Worm (Caenorhabditis elegans) whole organism, L2 larva: Measurements from ENCODE around the gene F23A7.8.

Experiments used
- C34F6.9 ChIP-seq: fragments of 150-350 bp; optimal IDR thresholded peaks from 2 replicates; lab custom pipeline; 2014; ENCODE audit warnings: missing biosample characterization, missing genetic modification characterization
- F13H6.1 ChIP-seq: sonication (generic microtip); optimal IDR thresholded peaks from 2 replicates; lab custom pipeline; 2016; ENCODE audit warnings: missing genetic modification characterization, missing compliant biosample characterization
- R02D3.7 ChIP-seq: fragments of 150-350 bp; optimal IDR thresholded peaks from 2 replicates; lab custom pipeline; 2014; ENCODE audit warnings: missing biosample characterization, missing genetic modification characterization
- Y55F3AM.14 ChIP-seq: fragments of 200-800 bp; sonication (Bioruptor generic); optimal IDR thresholded peaks from 2 replicates; lab custom pipeline; 2018; ENCODE audit warnings: mild to moderate bottlenecking, missing genetic modification characterization, missing compliant biosample characterization
- ZK546.5 ChIP-seq: sonication (generic microtip); optimal IDR thresholded peaks from 2 replicates; lab custom pipeline; 2017; ENCODE audit warnings: missing biosample characterization, missing genetic modification characterization
- alr-1 ChIP-seq: fragments of 150-350 bp; optimal IDR thresholded peaks from 2 replicates; lab custom pipeline; 2014; ENCODE audit warnings: missing biosample characterization, missing genetic modification characterization
- ama-1 ChIP-seq: fragments of 150-350 bp; optimal IDR thresholded peaks from 2 replicates; lab custom pipeline; 2018; ENCODE audit warnings: inconsistent platforms
- blmp-1 ChIP-seq: sonication (generic microtip); optimal IDR thresholded peaks from 2 replicates; lab custom pipeline; 2017; ENCODE audit warnings: missing genetic modification characterization, mild to moderate bottlenecking, missing compliant biosample characterization, antibody characterized with exemption, moderate library complexity; ENCODE audit not compliant: insufficient read depth
- ceh-16 ChIP-seq: fragments of 150-350 bp; optimal IDR thresholded peaks from 2 replicates; lab custom pipeline; 2014; ENCODE audit warnings: missing biosample characterization, missing genetic modification characterization
- crh-2 ChIP-seq: sonication (generic microtip); optimal IDR thresholded peaks from 2 replicates; lab custom pipeline; 2017; ENCODE audit warnings: missing biosample characterization, missing genetic modification characterization
- dmd-4 ChIP-seq: sonication (generic microtip); optimal IDR thresholded peaks from 2 replicates; lab custom pipeline; 2017; ENCODE audit warnings: missing biosample characterization, missing genetic modification characterization
- egl-27 ChIP-seq: sonication (generic microtip); optimal IDR thresholded peaks from 3 replicates; lab custom pipeline; 2017; ENCODE audit warnings: missing biosample characterization, missing genetic modification reagents, missing genetic modification characterization
- fos-1 ChIP-seq: fragments of 150-350 bp; optimal IDR thresholded peaks from 2 replicates; lab custom pipeline; 2014; ENCODE audit warnings: missing biosample characterization, missing genetic modification characterization
- gmeb-1 ChIP-seq: fragments of 150-350 bp; optimal IDR thresholded peaks from 2 replicates; lab custom pipeline; 2014; ENCODE audit warnings: missing biosample characterization, missing genetic modification characterization
- lin-11 ChIP-seq: fragments of 150-350 bp; sonication (generic microtip); optimal IDR thresholded peaks from 2 replicates; lab custom pipeline; 2014; ENCODE audit warnings: missing biosample characterization, missing genetic modification characterization, inconsistent platforms, mixed read lengths
- lin-13 ChIP-seq: fragments of 150-350 bp; optimal IDR thresholded peaks from 2 replicates; lab custom pipeline; 2014; ENCODE audit warnings: missing biosample characterization, missing genetic modification reagents, missing genetic modification characterization
- lin-39 ChIP-seq: fragments of 150-350 bp; optimal IDR thresholded peaks from 2 replicates; lab custom pipeline; 2014; ENCODE audit warnings: missing biosample characterization, missing genetic modification reagents, missing genetic modification characterization
- lsy-2 ChIP-seq, 2 experiments: fragments of 150-350 bp in 1 of 2; sonication (generic microtip) in 1 of 2; optimal IDR thresholded peaks; 2 replicates each; lab custom pipeline; 2014 to 2017; ENCODE audit warnings: missing biosample characterization in 2 of 2, missing genetic modification characterization in 2 of 2
- mab-5 ChIP-seq: fragments of 150-350 bp; optimal IDR thresholded peaks from 2 replicates; lab custom pipeline; 2014; ENCODE audit warnings: missing biosample characterization, missing genetic modification characterization
- mdl-1 ChIP-seq, 2 experiments: fragments of 150-350 bp in 1 of 2; sonication (generic microtip) in 1 of 2; optimal IDR thresholded peaks; 2 replicates each; lab custom pipeline; 2017; ENCODE audit warnings: missing biosample characterization in 2 of 2, missing genetic modification characterization in 2 of 2
- nhr-10 ChIP-seq: sonication (generic microtip); optimal IDR thresholded peaks from 2 replicates; lab custom pipeline; 2017; ENCODE audit warnings: missing biosample characterization, missing genetic modification characterization
- nhr-11 ChIP-seq: fragments of 150-350 bp; optimal IDR thresholded peaks from 2 replicates; lab custom pipeline; 2014; ENCODE audit warnings: missing biosample characterization, missing genetic modification characterization
- nhr-12 ChIP-seq: fragments of 150-350 bp; optimal IDR thresholded peaks from 2 replicates; lab custom pipeline; 2014; ENCODE audit warnings: missing biosample characterization, missing genetic modification characterization
- nhr-129 ChIP-seq: fragments of 150-350 bp; optimal IDR thresholded peaks from 2 replicates; lab custom pipeline; 2014; ENCODE audit warnings: missing biosample characterization, missing genetic modification characterization
- nhr-21 ChIP-seq: fragments of 150-350 bp; optimal IDR thresholded peaks from 2 replicates; lab custom pipeline; 2014; ENCODE audit warnings: missing biosample characterization, missing genetic modification characterization
- nhr-23 ChIP-seq: fragments of 150-350 bp; optimal IDR thresholded peaks from 2 replicates; lab custom pipeline; 2014; ENCODE audit warnings: missing biosample characterization, missing genetic modification reagents, missing genetic modification characterization
- nhr-25 ChIP-seq: fragments of 150-350 bp; sonication (generic microtip); optimal IDR thresholded peaks from 3 replicates; lab custom pipeline; 2014; ENCODE audit warnings: missing biosample characterization, missing genetic modification characterization
- nhr-6 ChIP-seq: fragments of 150-350 bp; optimal IDR thresholded peaks from 2 replicates; lab custom pipeline; 2014; ENCODE audit warnings: missing biosample characterization, missing genetic modification characterization
- nhr-77 ChIP-seq: fragments of 150-350 bp; optimal IDR thresholded peaks from 2 replicates; lab custom pipeline; 2014; ENCODE audit warnings: missing biosample characterization, missing genetic modification characterization
- sem-4 ChIP-seq: fragments of 150-350 bp; optimal IDR thresholded peaks from 2 replicates; lab custom pipeline; 2014; ENCODE audit warnings: missing biosample characterization, missing genetic modification reagents, missing genetic modification characterization
- skn-1 ChIP-seq: sonication (generic microtip); optimal IDR thresholded peaks from 2 replicates; lab custom pipeline; 2017; ENCODE audit warnings: missing biosample characterization, missing genetic modification characterization
- sma-3 ChIP-seq: sonication (generic microtip); optimal IDR thresholded peaks from 2 replicates; lab custom pipeline; 2016; ENCODE audit warnings: missing genetic modification reagents, missing genetic modification characterization, missing compliant biosample characterization
- sma-9 ChIP-seq, 2 experiments: fragments of 150-350 bp in 1 of 2; sonication (generic microtip) in 1 of 2; optimal IDR thresholded peaks; 2 replicates each; lab custom pipeline; 2014 to 2016; ENCODE audit warnings: missing genetic modification characterization in 2 of 2, mild to moderate bottlenecking in 1 of 2, missing biosample characterization in 1 of 2, missing compliant biosample characterization in 1 of 2, missing genetic modification reagents in 1 of 2, moderate library complexity in 1 of 2
- snpc-4 ChIP-seq: fragments of 150-350 bp; optimal IDR thresholded peaks from 2 replicates; lab custom pipeline; 2014; ENCODE audit warnings: missing biosample characterization, missing genetic modification characterization
- unc-55 ChIP-seq: fragments of 150-350 bp; sonication (generic microtip); optimal IDR thresholded peaks from 3 replicates; lab custom pipeline; 2014; ENCODE audit warnings: missing biosample characterization, missing genetic modification reagents, missing genetic modification characterization
- unc-62 ChIP-seq: fragments of 150-350 bp; optimal IDR thresholded peaks from 2 replicates; lab custom pipeline; 2014; ENCODE audit warnings: missing biosample characterization, missing genetic modification reagents, missing genetic modification characterization
- zag-1 ChIP-seq: fragments of 150-350 bp; optimal IDR thresholded peaks from 2 replicates; lab custom pipeline; 2014; ENCODE audit warnings: missing biosample characterization, missing genetic modification characterization
- ztf-1 ChIP-seq: fragments of 200-800 bp; sonication (Bioruptor generic); conservative IDR thresholded peaks from 2 replicates; pipeline ENCODE4 v1.3.6; 2022; ENCODE audit warnings: missing genetic modification characterization, missing compliant biosample characterization
- ztf-4 ChIP-seq: fragments of 150-350 bp; optimal IDR thresholded peaks from 2 replicates; lab custom pipeline; 2014; ENCODE audit warnings: missing biosample characterization, missing genetic modification characterization

The F23A7.8 gene

ce11 chrX:16204310-16204709 lies 8.9 kb upstream of the F23A7.8 start:
- TF ChIP-seq unc-55 (GFP tag; lab: Kevin White, UChicago) (no peak), blmp-1 (tag; lab: Kevin White, UChicago) (no peak)

- TF ChIP-seq lin-39: peak; percentile 5
- TF ChIP-seq nhr-6 (tag; lab: Kevin White, UChicago): peak; percentile 77
- TF ChIP-seq nhr-10 (tag; lab: Kevin White, UChicago): peak; percentile 66
- peak; percentile 25 for TF ChIP-seq sma-9 (GFP tag; optimal IDR thresholded peaks at IDR 0.05; lab: Kevin White, UChicago)
- no peak for TF ChIP-seq sma-9 (tag; optimal IDR thresholded peaks at IDR 0.05; lab: Kevin White, UChicago)
- no peak for TF ChIP-seq ztf-1 (GFP tag; lab: Robert Waterston, UW)
- TF ChIP-seq nhr-23: no peak
- TF ChIP-seq snpc-4 (tag; lab: Kevin White, UChicago): peak; percentile 67
- TF ChIP-seq gmeb-1 (tag; lab: Kevin White, UChicago): peak; percentile 67
- TF ChIP-seq ama-1: no peak
- TF ChIP-seq sma-3: peak; percentile 79
- peak; percentile 83 for TF ChIP-seq nhr-21
- TF ChIP-seq dmd-4 (tag; lab: Kevin White, UChicago): no peak
- peak; percentile 69 to 75 for TF ChIP-seq lsy-2 (tag; optimal IDR thresholded peaks at IDR 0.05; lab: Kevin White, UChicago)
- TF ChIP-seq crh-2 (tag; lab: Kevin White, UChicago): peak; percentile 86
- TF ChIP-seq unc-62: no peak
- peak; percentile 36 for TF ChIP-seq mab-5 (tag; lab: Kevin White, UChicago)
- TF ChIP-seq mdl-1 (tag; optimal IDR thresholded peaks at IDR 0.05; lab: Kevin White, UChicago): peak in 1 of 2 experiments; percentile 5
- peak; percentile 72 for TF ChIP-seq nhr-77
- peak; percentile 95 for TF ChIP-seq unc-55 (GFP tag; lab: Kevin White, UChicago)
- peak; percentile 28 for TF ChIP-seq zag-1 (tag; lab: Kevin White, UChicago)
- peak; percentile 22 for TF ChIP-seq ztf-4 (tag; lab: Kevin White, UChicago)
- TF ChIP-seq fos-1 (tag; lab: Kevin White, UChicago): peak; percentile 43
- TF ChIP-seq ceh-16 (tag; lab: Kevin White, UChicago): no peak
- TF ChIP-seq lin-11: peak; percentile 34
- peak; percentile 66 for TF ChIP-seq lin-13
- TF ChIP-seq sem-4: peak; percentile 27
- TF ChIP-seq nhr-25 (tag; lab: Kevin White, UChicago): peak; percentile 49
- TF ChIP-seq Y55F3AM.14: no peak
- peak; percentile 73 for TF ChIP-seq F13H6.1 (tag; lab: Kevin White, UChicago)
- peak; percentile 80 for TF ChIP-seq nhr-129 (tag; lab: Kevin White, UChicago)
- TF ChIP-seq C34F6.9 (tag; lab: Kevin White, UChicago): peak; percentile 74
- TF ChIP-seq egl-27 (tag; lab: Kevin White, UChicago): peak; percentile 66
- TF ChIP-seq, all 48 proteins: peak for 25
These were observed 7.3 kb upstream of the F23A7.8 start for ce11 chrX:16205880-16206279.

- TF ChIP-seq blmp-1 (tag; lab: Kevin White, UChicago): no peak
- TF ChIP-seq alr-1 (tag; lab: Kevin White, UChicago): no peak
- TF ChIP-seq R02D3.7 (tag; lab: Kevin White, UChicago): no peak
- TF ChIP-seq nhr-12 (tag; lab: Kevin White, UChicago): no peak
- no peak for TF ChIP-seq Y55F3AM.14
- TF ChIP-seq sem-4: no peak
- TF ChIP-seq ama-1: no peak
- no peak for TF ChIP-seq nhr-6 (tag; lab: Kevin White, UChicago)
- no peak for TF ChIP-seq C34F6.9 (tag; lab: Kevin White, UChicago)
- TF ChIP-seq ZK546.5 (tag; lab: Kevin White, UChicago): no peak
- no peak for TF ChIP-seq skn-1
- TF ChIP-seq snpc-4 (tag; lab: Kevin White, UChicago): no peak
- no peak for TF ChIP-seq nhr-11 (tag; lab: Kevin White, UChicago)
- no peak for TF ChIP-seq sma-9 (GFP tag; optimal IDR thresholded peaks at IDR 0.05; lab: Kevin White, UChicago)
- no peak for TF ChIP-seq sma-9 (tag; optimal IDR thresholded peaks at IDR 0.05; lab: Kevin White, UChicago)
- TF ChIP-seq lin-39: no peak
- TF ChIP-seq mab-5 (tag; lab: Kevin White, UChicago): no peak
- no peak for TF ChIP-seq sma-3
- no peak for TF ChIP-seq egl-27 (tag; lab: Kevin White, UChicago)
- no peak for TF ChIP-seq nhr-10 (tag; lab: Kevin White, UChicago)
These were observed 5.0 kb upstream of the F23A7.8 start for ce11 chrX:16208123-16208522.
